Fruit fly (Drosophila melanogaster): ENCODE results near the gene CG46281.
A peak's percentile ranks its signal among the peaks of the same experiment; 100 is the strongest.

CG46281 gene

DNA sequence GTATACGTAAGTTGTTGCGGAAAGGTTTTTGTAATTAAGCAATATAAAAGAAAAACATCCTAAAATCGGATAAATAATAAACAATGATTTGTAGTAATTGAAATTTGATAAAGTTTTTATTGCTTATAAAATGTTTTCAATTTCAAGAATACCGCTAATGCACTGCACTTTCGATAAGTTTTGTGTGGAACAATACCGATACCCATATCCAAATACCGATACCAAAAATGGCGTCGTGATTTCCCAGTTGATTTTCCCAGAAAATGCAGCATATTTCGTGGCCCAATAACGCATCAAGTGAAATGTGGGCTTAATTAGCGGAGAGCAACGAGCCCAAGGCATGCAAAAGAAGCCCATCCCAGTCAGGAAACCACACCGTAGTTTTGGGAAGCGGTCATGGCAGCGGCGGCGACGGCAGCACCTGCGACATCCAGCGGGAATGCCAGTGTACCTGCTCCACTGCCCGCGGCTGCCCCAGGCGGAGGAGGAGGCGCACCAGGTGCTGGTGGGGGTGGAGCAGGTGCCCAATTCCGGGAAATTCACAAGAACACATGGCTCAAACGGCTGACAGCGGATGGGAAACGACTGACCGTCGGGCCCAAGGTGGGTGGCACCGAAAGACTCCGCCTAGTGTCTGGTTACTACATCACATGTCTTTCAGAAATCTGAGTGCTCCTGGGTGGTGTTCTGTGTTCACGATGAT is 44.1 kb downstream of the CG46281 start, which contains the start of gene CG31342 (continued):
- TF ChIP-seq scrt (GFP tag; optimal IDR thresholded peaks at IDR 0.05) (no peak), CG10147 (GFP tag; optimal IDR thresholded peaks at IDR 0.05) (no peak), al (GFP tag; IDR thresholded peaks at IDR 0.05) (no peak), CG9932 (GFP tag; IDR thresholded peaks at IDR 0.05) (peak; percentile 38; the same call in 1 of the 2 replicates), CG17802 (tag; optimal IDR thresholded peaks at IDR 0.05) (peak; percentile 98), Fer2 (tag; optimal IDR thresholded peaks at IDR 0.05) (no peak), ken (GFP tag; IDR thresholded peaks at IDR 0.05) (no peak), tup (GFP tag; optimal IDR thresholded peaks at IDR 0.05) (no peak), NfI (GFP tag; optimal IDR thresholded peaks at IDR 0.05) (peak; percentile 19), bigmax (GFP tag; optimal IDR thresholded peaks at IDR 0.05) (no peak), nmo (GFP tag; optimal IDR thresholded peaks at IDR 0.05) (peak; percentile 68), CG3726 (GFP tag; IDR thresholded peaks at IDR 0.05) (no peak), CG13123 (GFP tag; optimal IDR thresholded peaks at IDR 0.05) (no peak), Hr51 (GFP tag; optimal IDR thresholded peaks at IDR 0.05) (no peak), kay (GFP tag; optimal IDR thresholded peaks at IDR 0.05) (no peak), aop (GFP tag; IDR thresholded peaks at IDR 0.05) (no peak), toy (GFP tag; IDR thresholded peaks at IDR 0.05) (no peak), CoRest (tag; optimal IDR thresholded peaks at IDR 0.05) (peak; percentile 62), rib (GFP tag; IDR thresholded peaks at IDR 0.05) (no peak), grn (GFP tag; optimal IDR thresholded peaks at IDR 0.05) (no peak), br (optimal IDR thresholded peaks at IDR 0.05) (no peak), en (GFP tag; optimal IDR thresholded peaks at IDR 0.05) (no peak), MBD-R2 (GFP tag; IDR thresholded peaks at IDR 0.05) (peak; percentile 50; the same call in 1 of the 2 replicates), mld (GFP tag; IDR thresholded peaks at IDR 0.05; ENCODE audit: partially characterized antibody) (0 out of 3 replicates have a peak, but pooled peaks have one; percentile 45), BEAF-32 (GFP tag; optimal IDR thresholded peaks at IDR 0.05) (peak; percentile 76), CG17359 (tag; optimal IDR thresholded peaks at IDR 0.05) (peak; percentile 55), CG4404 (GFP tag; IDR thresholded peaks at IDR 0.05) (no peak), CG6272 (GFP tag; IDR thresholded peaks at IDR 0.05) (no peak), CG43689 (GFP tag; IDR thresholded peaks at IDR 0.05) (no peak), CG30431 (GFP tag; optimal IDR thresholded peaks at IDR 0.05) (no peak), CG14860 (GFP tag; IDR thresholded peaks at IDR 0.05; ENCODE audit: partially characterized antibody) (peak; percentile 43), Stat92E (GFP tag; optimal IDR thresholded peaks at IDR 0.05) (peak in 1 of 3 experiments; percentile 86), Scr (GFP tag; IDR thresholded peaks at IDR 0.05; ENCODE audit: partially characterized antibody) (peak; percentile 73), gce (GFP tag; IDR thresholded peaks at IDR 0.05) (no peak), Atf-2 (GFP tag; optimal IDR thresholded peaks at IDR 0.05) (no peak), CG11560 (tag; IDR thresholded peaks at IDR 0.05) (no peak), CG5953 (GFP tag; IDR thresholded peaks at IDR 0.05) (no peak), Atf6 (GFP tag; IDR thresholded peaks at IDR 0.05) (peak; percentile 27; the same call in 1 of the 2 replicates), vvl (GFP tag; IDR thresholded peaks at IDR 0.05) (peak; percentile 63; the same call in 1 of the 2 replicates), pfk (GFP tag; optimal IDR thresholded peaks at IDR 0.05) (no peak), Optix (GFP tag; IDR thresholded peaks at IDR 0.05) (no peak), CG7786 (GFP tag; optimal IDR thresholded peaks at IDR 0.05) (no peak), cas (GFP tag; IDR thresholded peaks at IDR 0.05) (no peak), Vsx1 (GFP tag; optimal IDR thresholded peaks at IDR 0.05) (no peak), Dp (GFP tag; optimal IDR thresholded peaks at IDR 0.05) (peak; percentile 3), Doc3 (GFP tag; IDR thresholded peaks at IDR 0.05; ENCODE audit: partially characterized antibody) (peak; percentile 64), gcm (GFP tag; optimal IDR thresholded peaks at IDR 0.05) (no peak), CG14050 (GFP tag; IDR thresholded peaks at IDR 0.05) (no peak), zen2 (GFP tag; IDR thresholded peaks at IDR 0.05; ENCODE audit: partially characterized antibody) (peak; percentile 54; the same call in 1 of the 3 replicates)

Measured in whole organism, embryonic.